Fruit fly (Drosophila melanogaster) whole organism, prepupa: ENCODE results near the gene CG34168.

Source experiments
- Blimp-1 ChIP-seq: fragments of 200-800 bp; sonication (Bioruptor generic); optimal IDR thresholded peaks from 3 replicates; lab custom pipeline; 2017; ENCODE audit warnings: missing biosample characterization, missing genetic modification characterization, mild to moderate bottlenecking, moderate library complexity, missing genetic modification reagents
- CG11902 ChIP-seq: fragments of 200-800 bp; sonication (Bioruptor generic); optimal IDR thresholded peaks from 3 replicates; lab custom pipeline; 2016; ENCODE audit warnings: missing biosample characterization, missing genetic modification characterization
- CG15336 ChIP-seq: fragments of 200-800 bp; sonication (Bioruptor generic); IDR thresholded peaks from 2 replicates; pipeline ENCODE4 v1.3.6; 2022; ENCODE audit warnings: missing biosample characterization, missing genetic modification characterization
- CG1621 ChIP-seq: fragments of 200-800 bp; sonication (Bioruptor generic); optimal IDR thresholded peaks from 3 replicates; lab custom pipeline; 2018; ENCODE audit warnings: missing biosample characterization, mild to moderate bottlenecking, missing genetic modification characterization
- CG3032 ChIP-seq: fragments of 200-800 bp; optimal IDR thresholded peaks from 2 replicates; lab custom pipeline; 2019; ENCODE audit warnings: missing biosample characterization, mild to moderate bottlenecking, missing genetic modification characterization, moderate library complexity
- CG31627 ChIP-seq: fragments of 200-800 bp; sonication (Bioruptor generic); optimal IDR thresholded peaks from 3 replicates; lab custom pipeline; 2016; ENCODE audit warnings: missing biosample characterization, missing genetic modification characterization
- CG4318 ChIP-seq: fragments of 200-800 bp; sonication (Bioruptor generic); optimal IDR thresholded peaks from 3 replicates; lab custom pipeline; 2017; ENCODE audit warnings: missing biosample characterization, mild to moderate bottlenecking, missing genetic modification characterization
- CG6163 ChIP-seq: fragments of 200-800 bp; sonication (Bioruptor generic); IDR thresholded peaks from 3 replicates; pipeline ENCODE4 v1.3.6; 2022; ENCODE audit warnings: missing biosample characterization, missing genetic modification characterization
- CG6276 ChIP-seq: fragments of 200-800 bp; sonication (Bioruptor generic); optimal IDR thresholded peaks from 2 replicates; lab custom pipeline; 2017; ENCODE audit warnings: missing biosample characterization, mild to moderate bottlenecking, missing genetic modification characterization
- CG6792 ChIP-seq: fragments of 200-800 bp; sonication (Bioruptor generic); optimal IDR thresholded peaks from 3 replicates; lab custom pipeline; 2016; ENCODE audit warnings: missing biosample characterization, missing genetic modification characterization
- CG6854 ChIP-seq: fragments of 200-800 bp; sonication (Bioruptor generic); optimal IDR thresholded peaks from 2 replicates; lab custom pipeline; 2017; ENCODE audit warnings: missing biosample characterization, mild to moderate bottlenecking, missing genetic modification characterization
- CG7368 ChIP-seq: fragments of 200-800 bp; sonication (Bioruptor generic); optimal IDR thresholded peaks from 3 replicates; lab custom pipeline; 2016; ENCODE audit warnings: missing biosample characterization, missing genetic modification characterization
- CG8119 ChIP-seq: fragments of 200-800 bp; sonication (Bioruptor generic); IDR thresholded peaks from 3 replicates; pipeline ENCODE4 v1.3.6; 2022; ENCODE audit warnings: missing biosample characterization, missing genetic modification characterization
- CG8319 ChIP-seq: fragments of 200-800 bp; sonication (Bioruptor generic); optimal IDR thresholded peaks from 3 replicates; lab custom pipeline; 2016; ENCODE audit warnings: missing biosample characterization, missing genetic modification characterization
- CG8632 ChIP-seq: fragments of 200-800 bp; sonication (Bioruptor generic); optimal IDR thresholded peaks from 3 replicates; lab custom pipeline; 2016; ENCODE audit warnings: missing biosample characterization, missing genetic modification characterization
- Eip78C ChIP-seq: fragments of 200-800 bp; sonication (Bioruptor generic); peaks from one replicate; lab custom pipeline; 2016; ENCODE audit warnings: missing biosample characterization, missing genetic modification characterization
- Eip93F ChIP-seq: fragments of 200-800 bp; sonication (Bioruptor generic); optimal IDR thresholded peaks from 2 replicates; lab custom pipeline; 2016; ENCODE audit warnings: missing biosample characterization, mild to moderate bottlenecking, missing genetic modification characterization
- Gug ChIP-seq: fragments of 200-800 bp; sonication (Bioruptor generic); IDR thresholded peaks from 2 replicates; pipeline ENCODE4 v1.3.6; 2022; ENCODE audit warnings: missing biosample characterization, missing genetic modification characterization
- Hr38 ChIP-seq: sonication (Bioruptor generic); optimal IDR thresholded peaks from 2 replicates; lab custom pipeline; 2016; ENCODE audit warnings: missing biosample characterization, missing genetic modification characterization
- Hr39 ChIP-seq: fragments of 200-800 bp; sonication (Bioruptor generic); optimal IDR thresholded peaks from 2 replicates; lab custom pipeline; 2016; ENCODE audit warnings: missing biosample characterization, missing genetic modification characterization
- Lpt ChIP-seq: fragments of 200-800 bp; sonication (Bioruptor generic); optimal IDR thresholded peaks from 3 replicates; lab custom pipeline; 2016; ENCODE audit warnings: missing biosample characterization, missing genetic modification characterization
- Met ChIP-seq: fragments of 200-800 bp; sonication (Bioruptor generic); optimal IDR thresholded peaks from 3 replicates; lab custom pipeline; 2016; ENCODE audit warnings: missing biosample characterization, missing genetic modification characterization
- Smox ChIP-seq: fragments of 200-800 bp; sonication (Bioruptor generic); optimal IDR thresholded peaks from 3 replicates; lab custom pipeline; 2016; ENCODE audit warnings: missing biosample characterization, missing genetic modification characterization
- Sox102F ChIP-seq: fragments of 200-800 bp; sonication (Bioruptor generic); optimal IDR thresholded peaks from 2 replicates; lab custom pipeline; 2016; ENCODE audit warnings: missing biosample characterization, mild to moderate bottlenecking, missing genetic modification characterization
- Sox14 ChIP-seq: fragments of 200-800 bp; sonication (Bioruptor generic); optimal IDR thresholded peaks from 3 replicates; lab custom pipeline; 2016; ENCODE audit warnings: missing biosample characterization, missing genetic modification characterization
- Sox15 ChIP-seq: fragments of 200-800 bp; sonication (Bioruptor generic); optimal IDR thresholded peaks from 3 replicates; lab custom pipeline; 2016; ENCODE audit warnings: missing biosample characterization, missing genetic modification characterization
- achi ChIP-seq: fragments of 200-800 bp; sonication (Bioruptor generic); optimal IDR thresholded peaks from 3 replicates; lab custom pipeline; 2016; ENCODE audit warnings: missing biosample characterization, missing genetic modification characterization
- dac ChIP-seq: fragments of 200-800 bp; sonication (Bioruptor generic); optimal IDR thresholded peaks from 2 replicates; lab custom pipeline; 2017; ENCODE audit warnings: missing biosample characterization, mild to moderate bottlenecking, missing genetic modification characterization
- esn ChIP-seq: fragments of 200-800 bp; sonication (Bioruptor generic); optimal IDR thresholded peaks from 2 replicates; lab custom pipeline; 2016; ENCODE audit warnings: missing biosample characterization, mild to moderate bottlenecking, missing genetic modification characterization, moderate library complexity
- fd85E ChIP-seq: fragments of 200-800 bp; sonication (Bioruptor generic); optimal IDR thresholded peaks from 3 replicates; lab custom pipeline; 2016; ENCODE audit warnings: missing biosample characterization, missing genetic modification characterization
- lz ChIP-seq: fragments of 200-800 bp; sonication (Bioruptor generic); optimal IDR thresholded peaks from 3 replicates; lab custom pipeline; 2016; ENCODE audit warnings: missing biosample characterization, missing genetic modification characterization
- net ChIP-seq: fragments of 200-800 bp; sonication (Bioruptor generic); optimal IDR thresholded peaks from 3 replicates; lab custom pipeline; 2016; ENCODE audit warnings: missing biosample characterization, missing genetic modification characterization
- pdm3 ChIP-seq: fragments of 200-800 bp; sonication (Bioruptor generic); optimal IDR thresholded peaks from 3 replicates; lab custom pipeline; 2016; ENCODE audit warnings: missing biosample characterization, missing genetic modification characterization
- salr ChIP-seq, 2 experiments: fragments of 200-800 bp; sonication (Bioruptor generic); optimal IDR thresholded peaks; 3 replicates each; lab custom pipeline; 2016 to 2018; ENCODE audit warnings: missing biosample characterization in 2 of 2, missing genetic modification characterization in 2 of 2, mild to moderate bottlenecking in 1 of 2
- spab ChIP-seq: fragments of 200-800 bp; sonication (Bioruptor generic); optimal IDR thresholded peaks from 2 replicates; lab custom pipeline; 2017; ENCODE audit warnings: missing biosample characterization, mild to moderate bottlenecking, missing genetic modification characterization, missing genetic modification reagents
- ss ChIP-seq, 2 experiments: fragments of 200-800 bp; sonication (Bioruptor generic); optimal IDR thresholded peaks; 2 replicates in 1 of 2; 3 replicates in 1 of 2; lab custom pipeline; 2017 to 2018; ENCODE audit warnings: mild to moderate bottlenecking in 2 of 2, missing biosample characterization in 2 of 2, missing genetic modification characterization in 2 of 2, moderate library complexity in 1 of 2
- svp ChIP-seq: fragments of 200-800 bp; sonication (Bioruptor generic); peaks from one replicate; lab custom pipeline; 2016; ENCODE audit warnings: missing biosample characterization, missing genetic modification characterization
- vri ChIP-seq: fragments of 200-800 bp; sonication (Bioruptor generic); optimal IDR thresholded peaks from 3 replicates; lab custom pipeline; 2016; ENCODE audit warnings: missing biosample characterization, mild to moderate bottlenecking, missing genetic modification characterization

Gene CG34168

dm6 chr2L:16135172-16135571 is at the start of gene CG34168:
CG34168 (minus strand) TSS chr2L:16135272.
- TF ChIP-seq Hr39 (GFP tag; lab: Kevin White, UChicago) (no peak), Eip93F (no peak), Met (no peak), CG6792 (GFP tag; lab: Kevin White, UChicago) (no peak), CG3032 (tag; lab: Kevin White, UChicago) (no peak), CG7368 (GFP tag; lab: Kevin White, UChicago) (no peak), vri (GFP tag; lab: Kevin White, UChicago) (no peak), CG8319 (no peak), esn (GFP tag; lab: Kevin White, UChicago) (no peak), pdm3 (GFP tag; lab: Kevin White, UChicago) (no peak)

dm6 chr2L:16165531-16165930 is 30.5 kb upstream of the CG34168 start, which contains the start of gene Ca-alpha1D:
Ca-alpha1D (plus strand) TSS chr2L:16165831.
- TF ChIP-seq CG6276 (GFP tag; lab: Kevin White, UChicago) (no peak), pdm3 (GFP tag; lab: Kevin White, UChicago) (no peak), Blimp-1 (GFP tag; lab: Kevin White, UChicago) (no peak), CG31627 (no peak), CG8632 (GFP tag; lab: Kevin White, UChicago) (no peak), CG7368 (GFP tag; lab: Kevin White, UChicago) (no peak), CG3032 (tag; lab: Kevin White, UChicago) (no peak), Hr39 (GFP tag; lab: Kevin White, UChicago) (no peak), Sox15 (GFP tag; lab: Kevin White, UChicago) (no peak), Smox (GFP tag; lab: Kevin White, UChicago) (no peak), Eip78C (GFP tag; lab: Kevin White, UChicago) (no peak), CG6854 (GFP tag; lab: Kevin White, UChicago) (no peak), ss (GFP tag; optimal IDR thresholded peaks at IDR 0.05; lab: Kevin White, UChicago) (no peak), achi (no peak), fd85E (GFP tag; lab: Kevin White, UChicago) (no peak), Gug (GFP tag; lab: Robert Waterston, UW) (no peak), CG6163 (GFP tag; lab: Robert Waterston, UW) (no peak), CG11902 (GFP tag; lab: Kevin White, UChicago) (no peak)

- TF ChIP-seq dac (GFP tag; lab: Kevin White, UChicago) (no peak), CG15336 (GFP tag; lab: Robert Waterston, UW) (no peak)
Measured at dm6 chr2L:16133208-16133607, 1.9 kb downstream of the CG34168 start, which contains the start of gene CG4892. CG4892 (plus strand) TSS chr2L:16133508.

dm6 chr2L:16094697-16095096 is 40.4 kb downstream of the CG34168 start, which contains the start of gene CG4891:
CG4891 (plus strand) TSS chr2L:16094997.
- TF ChIP-seq spab (GFP tag; lab: Kevin White, UChicago) (no peak), salr (GFP tag; optimal IDR thresholded peaks at IDR 0.05; lab: Kevin White, UChicago) (no peak), Sox102F (GFP tag; lab: Kevin White, UChicago) (no peak), CG7368 (GFP tag; lab: Kevin White, UChicago) (no peak), svp (GFP tag; lab: Kevin White, UChicago) (no peak), Hr38 (GFP tag; lab: Kevin White, UChicago) (no peak), lz (GFP tag; lab: Kevin White, UChicago) (no peak), Hr39 (GFP tag; lab: Kevin White, UChicago) (no peak), CG6276 (GFP tag; lab: Kevin White, UChicago) (no peak), CG4318 (GFP tag; lab: Kevin White, UChicago) (no peak), CG8119 (GFP tag; lab: Robert Waterston, UW) (no peak), Sox14 (GFP tag; lab: Kevin White, UChicago) (no peak), Lpt (GFP tag; lab: Kevin White, UChicago) (no peak), CG1621 (tag; lab: Kevin White, UChicago) (no peak), CG11902 (GFP tag; lab: Kevin White, UChicago) (no peak), net (GFP tag; lab: Kevin White, UChicago) (no peak), Gug (GFP tag; lab: Robert Waterston, UW) (no peak), CG6163 (GFP tag; lab: Robert Waterston, UW) (no peak), Smox (GFP tag; lab: Kevin White, UChicago) (no peak)
